Fruit fly (Drosophila melanogaster) Kc167 (cell line): Measurements from ENCODE around the gene park.

Experiments
- Myc ChIP-seq: fragments of >200 bp; optimal IDR thresholded peaks from 2 replicates; lab custom pipeline; 2017; ENCODE audit warnings: missing external identifiers
- h ChIP-seq: fragments of >200 bp; optimal IDR thresholded peaks from 3 replicates; lab custom pipeline; 2018; ENCODE audit warnings: missing external identifiers
- insv ChIP-seq: fragments of >200 bp; optimal IDR thresholded peaks from 3 replicates; lab custom pipeline; 2018; ENCODE audit warnings: missing external identifiers
- psq ChIP-seq: fragments of >200 bp; optimal IDR thresholded peaks from 2 replicates; lab custom pipeline; 2017; ENCODE audit warnings: missing external identifiers

dm6 chr3L:21201246-21201896 is 4.7 kb upstream of the park start:
- TF ChIP-seq Myc (no peak), insv (lab: Kevin White, UChicago) (no peak), psq (no peak), h (lab: Kevin White, UChicago) (no peak)
